Worm (Caenorhabditis elegans): ENCODE data around the gene W01D2.3.

- peak; percentile 88 for TF ChIP-seq mep-1 (tag; optimal IDR thresholded peaks at IDR 0.05)
- peak; percentile 45 for TF ChIP-seq lin-13 (tag; optimal IDR thresholded peaks at IDR 0.05)
- peak; percentile 60 for TF ChIP-seq ces-1 (GFP tag; optimal IDR thresholded peaks at IDR 0.05)
- TF ChIP-seq unc-39 (tag; optimal IDR thresholded peaks at IDR 0.05): peak; percentile 71
- peak; percentile 22 for TF ChIP-seq nhr-12 (tag; optimal IDR thresholded peaks at IDR 0.05)
- TF ChIP-seq drap-1 (GFP tag; optimal IDR thresholded peaks at IDR 0.05): peak; percentile 95
- TF ChIP-seq unc-62 (GFP tag; optimal IDR thresholded peaks at IDR 0.05): peak; percentile 63
- peak; percentile 17 for TF ChIP-seq nhr-237 (tag; optimal IDR thresholded peaks at IDR 0.05)
- TF ChIP-seq ztf-11 (tag; optimal IDR thresholded peaks at IDR 0.05): peak; percentile 14
- TF ChIP-seq nhr-2 (tag; optimal IDR thresholded peaks at IDR 0.05): peak; percentile 22
- peak; percentile 93 for TF ChIP-seq tbx-8 (GFP tag; optimal IDR thresholded peaks at IDR 0.05)
- TF ChIP-seq mab-5 (tag; optimal IDR thresholded peaks at IDR 0.05): no peak
- peak; percentile 75 for TF ChIP-seq sem-2 (GFP tag; optimal IDR thresholded peaks at IDR 0.05)
Measured at ce11 chrII:14804259-14804899, at the start of gene W01D2.3.
